Fruit fly (Drosophila melanogaster) whole organism, wandering third instar larva: ENCODE results near the gene Cdc37.

Experiments
- CrebA ChIP-seq: fragments of 200-800 bp; sonication (Bioruptor generic); optimal IDR thresholded peaks from 2 replicates; lab custom pipeline; 2016; ENCODE audit warnings: missing biosample characterization, mild to moderate bottlenecking, missing genetic modification characterization, borderline replicate concordance
- Dif ChIP-seq: fragments of 200-275, 200-300 bp; sonication (Bioruptor generic); optimal IDR thresholded peaks from 2 replicates; lab custom pipeline; 2018; ENCODE audit warnings: missing biosample characterization, missing genetic modification characterization; ENCODE audit not compliant: partially characterized antibody
- Hr83 ChIP-seq: fragments of 200-300 bp; sonication (Bioruptor generic); optimal IDR thresholded peaks from 2 replicates; lab custom pipeline; 2016; ENCODE audit warnings: missing biosample characterization, mild to moderate bottlenecking, missing genetic modification characterization, moderate library complexity; ENCODE audit not compliant: poor library complexity, severe bottlenecking
- Myc ChIP-seq: fragments of >200 bp; optimal IDR thresholded peaks from 2 replicates; lab custom pipeline; 2017
- Sp1 ChIP-seq: fragments of 200-800 bp; sonication (Bioruptor generic); optimal IDR thresholded peaks from 3 replicates; lab custom pipeline; 2019; ENCODE audit warnings: missing biosample characterization, mild to moderate bottlenecking, missing genetic modification characterization, moderate library complexity
- brk ChIP-seq: fragments of 200-800 bp; sonication (Bioruptor generic); optimal IDR thresholded peaks from 2 replicates; lab custom pipeline; 2016; ENCODE audit warnings: missing biosample characterization, mild to moderate bottlenecking, missing genetic modification characterization
- dsf ChIP-seq: sonication (Bioruptor generic); optimal IDR thresholded peaks from 2 replicates; lab custom pipeline; 2016; ENCODE audit warnings: missing biosample characterization, missing genetic modification characterization, borderline replicate concordance
- psq ChIP-seq: fragments of 200-800 bp; sonication (Bioruptor generic); optimal IDR thresholded peaks from 3 replicates; lab custom pipeline; 2017; ENCODE audit warnings: missing biosample characterization, mild to moderate bottlenecking, missing genetic modification characterization, moderate library complexity
- usp ChIP-seq: fragments of >200 bp; optimal IDR thresholded peaks from 2 replicates; lab custom pipeline; 2017; ENCODE audit warnings: missing biosample characterization, missing genetic modification characterization

DNA sequence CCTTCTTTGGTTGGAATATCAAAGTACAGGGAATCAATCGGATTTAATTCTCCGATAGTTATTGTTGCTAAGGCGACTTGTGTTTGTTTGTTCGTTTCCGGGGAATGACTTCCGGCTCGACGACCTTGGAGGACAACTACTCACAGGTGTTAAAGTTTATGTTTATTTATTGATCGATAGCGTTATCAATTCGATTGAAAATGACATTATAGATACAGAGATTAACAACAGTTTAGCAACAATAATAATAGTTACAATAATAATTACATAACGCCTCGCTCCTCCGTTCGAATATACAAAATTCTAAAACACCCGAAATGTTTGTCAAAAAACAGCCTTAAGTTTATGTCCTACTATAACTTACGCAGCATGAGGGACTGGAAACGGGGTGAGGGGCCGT, 23.5 kb upstream of the Cdc37 start, which contains the start of gene Dhc62B:
- TF ChIP-seq Myc = no peak
- TF ChIP-seq brk (GFP tag; lab: Kevin White, UChicago) = no peak
- no peak for TF ChIP-seq Hr83 (GFP tag; lab: Kevin White, UChicago)
- TF ChIP-seq psq (GFP tag; lab: Kevin White, UChicago) = no peak
- no peak for TF ChIP-seq Dif
- TF ChIP-seq dsf = no peak
- no peak for TF ChIP-seq CrebA (GFP tag; lab: Kevin White, UChicago)
- TF ChIP-seq Sp1 = no peak
- no peak for TF ChIP-seq usp (GFP tag; lab: Kevin White, UChicago)
